Fruit fly (Drosophila melanogaster): ENCODE measurements around the gene TfIIB.
A peak's percentile ranks its signal among the peaks of the same experiment; 100 is the strongest.

TfIIB gene

dm6 chr2L:10430802-10431476 lies at the start of gene TfIIB, which contains the start of gene Bug22 (continued):
- TF ChIP-seq Mad (GFP tag; optimal IDR thresholded peaks at IDR 0.05) (peak; percentile 71), br (optimal IDR thresholded peaks at IDR 0.05) (no peak), ind (GFP tag; optimal IDR thresholded peaks at IDR 0.05) (peak; percentile 74), tin (GFP tag; optimal IDR thresholded peaks at IDR 0.05) (peak; percentile 67), az2 (GFP tag; optimal IDR thresholded peaks at IDR 0.05) (peak; percentile 76), ap (GFP tag; IDR thresholded peaks at IDR 0.05) (no peak), CG4404 (GFP tag; IDR thresholded peaks at IDR 0.05) (no peak), h (optimal IDR thresholded peaks at IDR 0.05) (no peak), CG3726 (GFP tag; IDR thresholded peaks at IDR 0.05) (no peak), gsb-n (tag; optimal IDR thresholded peaks at IDR 0.05) (no peak), CG3281 (GFP tag; optimal IDR thresholded peaks at IDR 0.05) (peak; percentile 65), CG2678 (tag; optimal IDR thresholded peaks at IDR 0.05) (no peak), Dad (GFP tag; optimal IDR thresholded peaks at IDR 0.05) (peak; percentile 39), CG3407 (GFP tag; optimal IDR thresholded peaks at IDR 0.05) (peak; percentile 18), zf30C (GFP tag; optimal IDR thresholded peaks at IDR 0.05) (no peak), pan (optimal IDR thresholded peaks at IDR 0.05) (no peak), pan (GFP tag; optimal IDR thresholded peaks at IDR 0.05 in 1 of 2, IDR thresholded peaks at IDR 0.05 in 1 of 2) (peak in 1 of 2 experiments; percentile 76), CG1602 (GFP tag; optimal IDR thresholded peaks at IDR 0.05) (peak; percentile 71), sd (tag; optimal IDR thresholded peaks at IDR 0.05) (no peak), CG1832 (GFP tag; optimal IDR thresholded peaks at IDR 0.05) (no peak), CG11093 (GFP tag; IDR thresholded peaks at IDR 0.05) (peak; percentile 29; the same call in 1 of the 3 replicates), Adf1 (GFP tag; IDR thresholded peaks at IDR 0.05) (peak; percentile 30; the same call in 1 of the 2 replicates), CG6854 (GFP tag; optimal IDR thresholded peaks at IDR 0.05) (no peak), emc (GFP tag; optimal IDR thresholded peaks at IDR 0.05) (no peak), CG7357 (GFP tag; IDR thresholded peaks at IDR 0.05) (no peak), Hr39 (optimal IDR thresholded peaks at IDR 0.05) (no peak), Abd-B (GFP tag; optimal IDR thresholded peaks at IDR 0.05) (peak; percentile 50), CG12104 (GFP tag; optimal IDR thresholded peaks at IDR 0.05) (peak; percentile 60), ac (GFP tag; optimal IDR thresholded peaks at IDR 0.05) (no peak), CG8478 (optimal IDR thresholded peaks at IDR 0.05) (no peak), pzg (GFP tag; optimal IDR thresholded peaks at IDR 0.05) (peak; percentile 53), dm (GFP tag; optimal IDR thresholded peaks at IDR 0.05) (peak; percentile 74), HLH3B (GFP tag; IDR thresholded peaks at IDR 0.05) (peak; percentile 58), Dek (tag; optimal IDR thresholded peaks at IDR 0.05) (peak; percentile 76), Kr (GFP tag; optimal IDR thresholded peaks at IDR 0.05) (no peak), D (optimal IDR thresholded peaks at IDR 0.05) (no peak), D (GFP tag; optimal IDR thresholded peaks at IDR 0.05) (peak; percentile 23), CG2129 (GFP tag; IDR thresholded peaks at IDR 0.05; ENCODE audit: partially characterized antibody) (no peak), ATbp (GFP tag; optimal IDR thresholded peaks at IDR 0.05) (no peak), Dip2 (GFP tag; IDR thresholded peaks at IDR 0.05) (no peak), CG12071 (GFP tag; optimal IDR thresholded peaks at IDR 0.05) (no peak), stc (GFP tag; IDR thresholded peaks at IDR 0.05) (peak; percentile 65), Ets97D (GFP tag; optimal IDR thresholded peaks at IDR 0.05) (peak; percentile 70), gce (GFP tag; IDR thresholded peaks at IDR 0.05) (no peak), lov (optimal IDR thresholded peaks at IDR 0.05) (no peak), lov (GFP tag; IDR thresholded peaks at IDR 0.05) (no peak), CG11695 (GFP tag; IDR thresholded peaks at IDR 0.05) (no peak), Myb (GFP tag; optimal IDR thresholded peaks at IDR 0.05) (peak; percentile 20), CG3838 (GFP tag; optimal IDR thresholded peaks at IDR 0.05) (no peak), gcm (GFP tag; optimal IDR thresholded peaks at IDR 0.05) (no peak), CG14667 (GFP tag; IDR thresholded peaks at IDR 0.05) (peak; percentile 62), jumu (GFP tag; optimal IDR thresholded peaks at IDR 0.05) (peak; percentile 61), odd (GFP tag; optimal IDR thresholded peaks at IDR 0.05) (peak; percentile 15)
